Fruit fly (Drosophila melanogaster) whole organism, embryonic: Measurements from ENCODE around the gene CG3544.

Experiments used
- Adf1 ChIP-seq: fragments of 200-800 bp; sonication (Bioruptor generic); IDR thresholded peaks from 2 replicates; pipeline ENCODE4 v1.3.6; 2022; ENCODE audit warnings: missing biosample characterization, missing genetic modification characterization
- Antp ChIP-seq: fragments of 200-800 bp; sonication (Bioruptor generic); optimal IDR thresholded peaks from 3 replicates; lab custom pipeline; 2016; ENCODE audit warnings: missing biosample characterization, missing genetic modification characterization
- CG11093 ChIP-seq: fragments of 200-800 bp; sonication (Bioruptor generic); IDR thresholded peaks from 3 replicates; pipeline ENCODE4 v1.3.6; 2022; ENCODE audit warnings: missing biosample characterization, missing genetic modification characterization
- CG12769 ChIP-seq: fragments of 200-800 bp; sonication (Bioruptor generic); optimal IDR thresholded peaks from 2 replicates; lab custom pipeline; 2019; ENCODE audit warnings: missing biosample characterization, mild to moderate bottlenecking, missing genetic modification characterization, moderate library complexity
- CG15011 ChIP-seq: fragments of 200-800 bp; sonication (Bioruptor generic); optimal IDR thresholded peaks from 3 replicates; lab custom pipeline; 2018; ENCODE audit warnings: missing biosample characterization, mild to moderate bottlenecking, missing genetic modification characterization
- CG15601 ChIP-seq: fragments of 200-800 bp; sonication (Bioruptor generic); optimal IDR thresholded peaks from 3 replicates; lab custom pipeline; 2019; ENCODE audit warnings: missing biosample characterization, mild to moderate bottlenecking, missing genetic modification characterization, moderate library complexity
- CG17359 ChIP-seq: fragments of 200-800 bp; sonication (Bioruptor generic); optimal IDR thresholded peaks from 3 replicates; lab custom pipeline; 2018; ENCODE audit warnings: missing biosample characterization, mild to moderate bottlenecking, missing genetic modification characterization, moderate library complexity
- CG17912 ChIP-seq: fragments of 200-800 bp; sonication (Bioruptor generic); optimal IDR thresholded peaks from 2 replicates; lab custom pipeline; 2018; ENCODE audit warnings: missing biosample characterization, mild to moderate bottlenecking, missing genetic modification characterization
- CG2129 ChIP-seq: fragments of 200-800 bp; sonication (Bioruptor generic); IDR thresholded peaks from 2 replicates; pipeline ENCODE4 v1.3.6; 2022; ENCODE audit warnings: missing biosample characterization, missing genetic modification characterization; ENCODE audit not compliant: partially characterized antibody
- CG2889 ChIP-seq: fragments of 200-800 bp; sonication (Bioruptor generic); IDR thresholded peaks from 3 replicates; pipeline ENCODE4 v1.3.6; 2022; ENCODE audit warnings: missing biosample characterization, missing genetic modification characterization
- CG31224 ChIP-seq: fragments of 200-800 bp; sonication (Bioruptor generic); IDR thresholded peaks from 2 replicates; pipeline ENCODE4 v1.3.6; 2022; ENCODE audit warnings: missing biosample characterization, missing genetic modification characterization
- CG31441 ChIP-seq: fragments of 200-800 bp; sonication (Bioruptor generic); IDR thresholded peaks from 2 replicates; pipeline ENCODE4 v1.3.6; 2022; ENCODE audit warnings: missing biosample characterization, missing genetic modification characterization
- CG33213 ChIP-seq: fragments of 200-800 bp; sonication (Bioruptor generic); optimal IDR thresholded peaks from 3 replicates; lab custom pipeline; 2016; ENCODE audit warnings: missing biosample characterization, missing genetic modification characterization
- CG34376 ChIP-seq: fragments of 200-800 bp; sonication (Bioruptor generic); optimal IDR thresholded peaks from 2 replicates; lab custom pipeline; 2018; ENCODE audit warnings: missing biosample characterization, mild to moderate bottlenecking, missing genetic modification characterization
- CG4730 ChIP-seq: fragments of 200-800 bp; sonication (Bioruptor generic); IDR thresholded peaks from 2 replicates; pipeline ENCODE4 v1.3.6; 2022; ENCODE audit warnings: missing biosample characterization, missing genetic modification characterization
- CG8089 ChIP-seq: fragments of 200-800 bp; sonication (Bioruptor generic); optimal IDR thresholded peaks from 3 replicates; lab custom pipeline; 2016; ENCODE audit warnings: missing biosample characterization, missing genetic modification characterization
- CG8281 ChIP-seq: fragments of 200-800 bp; sonication (Bioruptor generic); optimal IDR thresholded peaks from 2 replicates; lab custom pipeline; 2018; ENCODE audit warnings: missing biosample characterization, mild to moderate bottlenecking, missing genetic modification characterization, moderate library complexity
- CG8478 ChIP-seq: fragments of >200 bp; optimal IDR thresholded peaks from 2 replicates; lab custom pipeline; 2018
- CG9609 ChIP-seq: fragments of 200-800 bp; sonication (Bioruptor generic); optimal IDR thresholded peaks from 3 replicates; lab custom pipeline; 2016; ENCODE audit warnings: missing biosample characterization, missing genetic modification characterization
- CHES-1-like ChIP-seq: fragments of 200-800 bp; sonication (Bioruptor generic); optimal IDR thresholded peaks from 2 replicates; lab custom pipeline; 2016; ENCODE audit warnings: missing biosample characterization, missing genetic modification characterization
- Chrac-16 ChIP-seq: fragments of 200-800 bp; sonication (Bioruptor generic); optimal IDR thresholded peaks from 3 replicates; lab custom pipeline; 2016; ENCODE audit warnings: missing biosample characterization, missing genetic modification characterization
- CkIIα-i1 ChIP-seq: fragments of 200-800 bp; sonication (Bioruptor generic); IDR thresholded peaks from 2 replicates; pipeline ENCODE4 v1.3.6; 2022; ENCODE audit warnings: missing biosample characterization, missing genetic modification characterization
- Ets97D ChIP-seq: fragments of 200-800 bp; sonication (Bioruptor generic); optimal IDR thresholded peaks from 3 replicates; lab custom pipeline; 2016; ENCODE audit warnings: missing biosample characterization, missing genetic modification characterization
- Fer1 ChIP-seq: fragments of 200-800 bp; sonication (Bioruptor generic); optimal IDR thresholded peaks from 2 replicates; lab custom pipeline; 2017; ENCODE audit warnings: missing biosample characterization, mild to moderate bottlenecking, missing genetic modification characterization
- Hey ChIP-seq: fragments of 200-800 bp; sonication (Bioruptor generic); optimal IDR thresholded peaks from 3 replicates; lab custom pipeline; 2018; ENCODE audit warnings: missing biosample characterization, mild to moderate bottlenecking, missing genetic modification characterization
- Hr3 ChIP-seq: fragments of 200-800 bp; sonication (Bioruptor generic); optimal IDR thresholded peaks from 3 replicates; lab custom pipeline; 2016; ENCODE audit warnings: missing biosample characterization, missing genetic modification characterization
- Hr39 ChIP-seq: fragments of >200 bp; optimal IDR thresholded peaks from 2 replicates; lab custom pipeline; 2017
- Mes4 ChIP-seq: fragments of 200-800 bp; sonication (Bioruptor generic); optimal IDR thresholded peaks from 2 replicates; lab custom pipeline; 2016; ENCODE audit warnings: missing biosample characterization, missing genetic modification characterization
- Oaz ChIP-seq: fragments of 200-800 bp; sonication (Bioruptor generic); IDR thresholded peaks from 2 replicates; pipeline ENCODE4 v1.3.6; 2022; ENCODE audit warnings: missing biosample characterization, missing genetic modification characterization
- Optix ChIP-seq: fragments of 200-800 bp; sonication (Bioruptor generic); IDR thresholded peaks from 3 replicates; pipeline ENCODE4 v1.3.6; 2022; ENCODE audit warnings: missing biosample characterization, missing genetic modification characterization
- Rx ChIP-seq: fragments of 200-800 bp; sonication (Bioruptor generic); IDR thresholded peaks from 2 replicates; pipeline ENCODE4 v1.3.6; 2022; ENCODE audit warnings: missing biosample characterization, missing genetic modification characterization
- Sox102F ChIP-seq: fragments of 200-800 bp; sonication (Bioruptor generic); optimal IDR thresholded peaks from 2 replicates; lab custom pipeline; 2018; ENCODE audit warnings: missing biosample characterization, mild to moderate bottlenecking, missing genetic modification characterization, moderate library complexity
- aop ChIP-seq: fragments of 200-800 bp; sonication (Bioruptor generic); IDR thresholded peaks from 2 replicates; pipeline ENCODE4 v1.3.6; 2022; ENCODE audit warnings: missing biosample characterization, missing genetic modification characterization
- bigmax ChIP-seq: fragments of 200-800 bp; sonication (Bioruptor generic); optimal IDR thresholded peaks from 2 replicates; lab custom pipeline; 2018; ENCODE audit warnings: missing biosample characterization, mild to moderate bottlenecking, missing genetic modification characterization
- dysf ChIP-seq: fragments of 200-800 bp; sonication (Bioruptor generic); IDR thresholded peaks from 3 replicates; pipeline ENCODE4 v1.3.6; 2022; ENCODE audit warnings: missing biosample characterization, missing genetic modification characterization
- esg ChIP-seq: fragments of 200-800 bp; sonication (Bioruptor generic); conservative IDR thresholded peaks from 2 replicates; pipeline ENCODE4 v1.3.6; 2022; ENCODE audit warnings: missing biosample characterization, missing genetic modification characterization
- eyg ChIP-seq: fragments of 200-800 bp; sonication (Bioruptor generic); optimal IDR thresholded peaks from 3 replicates; lab custom pipeline; 2016; ENCODE audit warnings: missing biosample characterization, missing genetic modification characterization
- fd3F ChIP-seq: fragments of 200-800 bp; sonication (Bioruptor generic); optimal IDR thresholded peaks from 2 replicates; lab custom pipeline; 2018; ENCODE audit warnings: missing biosample characterization, mild to moderate bottlenecking, missing genetic modification characterization, moderate library complexity
- gt ChIP-seq: fragments of 200-800 bp; sonication (Bioruptor generic); IDR thresholded peaks from 2 replicates; pipeline ENCODE4 v1.3.6; 2022; ENCODE audit warnings: missing biosample characterization, missing genetic modification characterization
- klu ChIP-seq: fragments of 200-800 bp; sonication (Bioruptor generic); IDR thresholded peaks from 2 replicates; pipeline ENCODE4 v1.3.6; 2022; ENCODE audit warnings: missing biosample characterization, missing genetic modification characterization
- onecut ChIP-seq: fragments of 200-800 bp; sonication (Bioruptor generic); IDR thresholded peaks from 2 replicates; pipeline ENCODE4 v1.3.6; 2022; ENCODE audit warnings: missing biosample characterization, missing genetic modification characterization
- pb ChIP-seq: fragments of 200-800 bp; sonication (Bioruptor generic); optimal IDR thresholded peaks from 3 replicates; lab custom pipeline; 2016; ENCODE audit warnings: missing biosample characterization, missing genetic modification characterization
- pzg ChIP-seq: fragments of 200-800 bp; sonication (Bioruptor generic); optimal IDR thresholded peaks from 3 replicates; lab custom pipeline; 2018; ENCODE audit warnings: missing biosample characterization, mild to moderate bottlenecking, missing genetic modification characterization, moderate library complexity
- rib ChIP-seq: fragments of 200-800 bp; sonication (Bioruptor generic); IDR thresholded peaks from 2 replicates; pipeline ENCODE4 v1.3.6; 2022; ENCODE audit warnings: missing biosample characterization, missing genetic modification characterization
- run ChIP-seq: fragments of 200-800 bp; sonication (Bioruptor generic); optimal IDR thresholded peaks from 3 replicates; lab custom pipeline; 2018; ENCODE audit warnings: missing biosample characterization, mild to moderate bottlenecking, missing genetic modification characterization
- scrt ChIP-seq: fragments of 200-800 bp; sonication (Bioruptor generic); optimal IDR thresholded peaks from 2 replicates; lab custom pipeline; 2018; ENCODE audit warnings: missing biosample characterization, mild to moderate bottlenecking, missing genetic modification characterization, moderate library complexity
- seq ChIP-seq: fragments of 200-800 bp; sonication (Bioruptor generic); IDR thresholded peaks from 2 replicates; pipeline ENCODE4 v1.3.6; 2022; ENCODE audit warnings: missing biosample characterization, missing genetic modification characterization
- sim ChIP-seq: fragments of 200-800 bp; sonication (Bioruptor generic); IDR thresholded peaks from 2 replicates; pipeline ENCODE4 v1.3.6; 2022; ENCODE audit warnings: missing biosample characterization, missing genetic modification characterization
- stwl ChIP-seq: fragments of 200-800 bp; sonication (Bioruptor generic); optimal IDR thresholded peaks from 3 replicates; lab custom pipeline; 2018; ENCODE audit warnings: missing biosample characterization, mild to moderate bottlenecking, missing genetic modification characterization, moderate library complexity
- tin ChIP-seq: fragments of 200-800 bp; sonication (Bioruptor generic); optimal IDR thresholded peaks from 3 replicates; lab custom pipeline; 2016; ENCODE audit warnings: missing biosample characterization, missing genetic modification characterization
- tup ChIP-seq: fragments of 200-800 bp; sonication (Bioruptor generic); optimal IDR thresholded peaks from 2 replicates; lab custom pipeline; 2016; ENCODE audit warnings: missing biosample characterization, mild to moderate bottlenecking, missing genetic modification characterization, moderate library complexity
- wdn ChIP-seq: fragments of 200-800 bp; sonication (Bioruptor generic); IDR thresholded peaks from 2 replicates; pipeline ENCODE4 v1.3.6; 2022; ENCODE audit warnings: missing biosample characterization, missing genetic modification characterization
- wek ChIP-seq: fragments of 200-800 bp; sonication (Bioruptor generic); optimal IDR thresholded peaks from 3 replicates; lab custom pipeline; 2018; ENCODE audit warnings: missing biosample characterization, mild to moderate bottlenecking, missing genetic modification characterization, moderate library complexity

Gene CG3544

DNA sequence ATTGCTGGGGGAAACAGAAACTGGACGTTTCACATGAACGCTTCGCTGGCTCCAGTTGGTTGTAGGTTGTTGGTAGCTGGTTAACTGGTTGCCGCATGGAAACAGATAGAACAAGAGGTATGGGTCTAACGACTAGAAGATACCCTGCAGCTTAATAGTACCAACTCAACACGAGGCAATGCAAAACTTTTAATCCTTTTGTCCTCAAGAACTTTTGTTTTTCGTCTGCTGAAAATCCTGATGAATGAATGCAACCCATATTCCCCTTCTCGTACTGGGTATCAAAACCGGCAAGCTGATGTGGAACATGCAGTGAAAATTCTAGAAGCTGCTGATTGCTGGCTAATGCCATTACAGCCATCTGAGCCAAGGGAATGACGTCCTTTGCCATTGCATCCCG is 53.9 kb downstream of the CG3544 start (continued):
- TF ChIP-seq CG4730 (GFP tag; lab: Robert Waterston, UW), result no peak
- TF ChIP-seq dysf, result 0 out of 3 replicates have a peak, but pooled peaks have one; percentile 13
- peak; percentile 58 for TF ChIP-seq Chrac-16 (GFP tag; lab: Kevin White, UChicago)
- peak; percentile 0 for TF ChIP-seq CG17359
- no peak for TF ChIP-seq CG31224
- TF ChIP-seq wdn (GFP tag; lab: Robert Waterston, UW), result no peak
- TF ChIP-seq CG12769 (tag; lab: Kevin White, UChicago), result peak; percentile 64
- TF ChIP-seq tin (GFP tag; lab: Kevin White, UChicago), result peak; percentile 27
- no peak for TF ChIP-seq fd3F (GFP tag; lab: Kevin White, UChicago)
- no peak for TF ChIP-seq CG31441
- TF ChIP-seq eyg (GFP tag; lab: Kevin White, UChicago), result no peak
- TF ChIP-seq CG34376, result no peak
- no peak for TF ChIP-seq pb
- peak; percentile 30 for TF ChIP-seq tup (GFP tag; lab: Kevin White, UChicago)
- TF ChIP-seq Adf1 (GFP tag; lab: Robert Waterston, UW), result no peak
- peak; percentile 39; the same call in 1 of the 2 replicates for TF ChIP-seq seq (GFP tag; lab: Robert Waterston, UW)
- TF ChIP-seq CG15011, result no peak
- TF ChIP-seq Ets97D (GFP tag; lab: Kevin White, UChicago), result no peak
- TF ChIP-seq klu (GFP tag; lab: Robert Waterston, UW), result no peak
- TF ChIP-seq onecut (GFP tag; lab: Robert Waterston, UW), result no peak
- TF ChIP-seq Fer1 (GFP tag; lab: Kevin White, UChicago), result no peak
- no peak for TF ChIP-seq stwl (tag; lab: Kevin White, UChicago)
- TF ChIP-seq CkIIα-i1 (GFP tag; lab: Robert Waterston, UW), result no peak
- TF ChIP-seq aop (GFP tag; lab: Robert Waterston, UW), result no peak
- TF ChIP-seq esg (GFP tag; lab: Robert Waterston, UW), result peak; percentile 26; the same call in 1 of the 2 replicates
- no peak for TF ChIP-seq pzg (GFP tag; lab: Kevin White, UChicago)
- TF ChIP-seq Hr3, result peak; percentile 32
- peak; percentile 3 for TF ChIP-seq CHES-1-like (GFP tag; lab: Kevin White, UChicago)
- TF ChIP-seq wek (GFP tag; lab: Kevin White, UChicago), result no peak
- no peak for TF ChIP-seq rib (GFP tag; lab: Robert Waterston, UW)
- TF ChIP-seq CG8089 (GFP tag; lab: Kevin White, UChicago), result peak; percentile 11
- no peak for TF ChIP-seq CG33213 (GFP tag; lab: Kevin White, UChicago)
- TF ChIP-seq Hey (tag; lab: Kevin White, UChicago), result no peak
- no peak for TF ChIP-seq CG2129 (GFP tag; lab: Robert Waterston, UW)
- no peak for TF ChIP-seq CG11093 (GFP tag; lab: Robert Waterston, UW)
- peak; percentile 56; the same call in 1 of the 3 replicates for TF ChIP-seq Optix (GFP tag; lab: Robert Waterston, UW)
- TF ChIP-seq sim (GFP tag; lab: Robert Waterston, UW), result no peak
- peak; percentile 67 for TF ChIP-seq Sox102F (GFP tag; lab: Kevin White, UChicago)
- TF ChIP-seq run, result no peak
- TF ChIP-seq CG8478, result no peak
- TF ChIP-seq CG9609 (GFP tag; lab: Kevin White, UChicago), result peak; percentile 35
- TF ChIP-seq Mes4, result peak; percentile 33
- TF ChIP-seq Antp (GFP tag; lab: Kevin White, UChicago), result peak; percentile 36
- peak; percentile 55; the same call in 1 of the 2 replicates for TF ChIP-seq Rx (GFP tag; lab: Robert Waterston, UW)
- TF ChIP-seq CG2889 (GFP tag; lab: Robert Waterston, UW), result 0 out of 3 replicates have a peak, but pooled peaks have one; percentile 34
- TF ChIP-seq CG17912, result no peak
- TF ChIP-seq Hr39, result no peak
- TF ChIP-seq gt (GFP tag; lab: Robert Waterston, UW), result no peak
- 0 out of 2 replicates have a peak, but pooled peaks have one; percentile 15 for TF ChIP-seq Oaz
- TF ChIP-seq CG15601 (tag; lab: Kevin White, UChicago), result no peak
- no peak for TF ChIP-seq bigmax (GFP tag; lab: Kevin White, UChicago)
- TF ChIP-seq CG8281, result no peak
- TF ChIP-seq scrt (GFP tag; lab: Kevin White, UChicago), result no peak
